Fruit fly (Drosophila melanogaster) whole organism, prepupa: ENCODE results near the gene CG43450.

Experiments used
- Blimp-1 ChIP-seq: fragments of 200-800 bp; sonication (Bioruptor generic); optimal IDR thresholded peaks from 3 replicates; lab custom pipeline; 2017; ENCODE audit warnings: missing biosample characterization, missing genetic modification characterization, mild to moderate bottlenecking, moderate library complexity, missing genetic modification reagents
- CG10669 ChIP-seq: fragments of 200-800 bp; sonication (Bioruptor generic); optimal IDR thresholded peaks from 3 replicates; lab custom pipeline; 2018; ENCODE audit warnings: missing biosample characterization, mild to moderate bottlenecking, missing genetic modification characterization, moderate library complexity
- CG11762 ChIP-seq: fragments of 200-800 bp; sonication (Bioruptor generic); optimal IDR thresholded peaks from 3 replicates; lab custom pipeline; 2016; ENCODE audit warnings: missing biosample characterization, missing genetic modification characterization; ENCODE audit not compliant: insufficient read depth
- CG15336 ChIP-seq: fragments of 200-800 bp; sonication (Bioruptor generic); IDR thresholded peaks from 2 replicates; pipeline ENCODE4 v1.3.6; 2022; ENCODE audit warnings: missing biosample characterization, missing genetic modification characterization
- CG3032 ChIP-seq: fragments of 200-800 bp; optimal IDR thresholded peaks from 2 replicates; lab custom pipeline; 2019; ENCODE audit warnings: missing biosample characterization, mild to moderate bottlenecking, missing genetic modification characterization, moderate library complexity
- CG34406 ChIP-seq: fragments of 200-800 bp; sonication (Bioruptor generic); optimal IDR thresholded peaks from 3 replicates; lab custom pipeline; 2016; ENCODE audit warnings: missing biosample characterization, missing genetic modification characterization
- CG3919 ChIP-seq: fragments of 200-800 bp; sonication (Bioruptor generic); optimal IDR thresholded peaks from 3 replicates; lab custom pipeline; 2016; ENCODE audit warnings: missing biosample characterization, missing genetic modification characterization
- CG6276 ChIP-seq: fragments of 200-800 bp; sonication (Bioruptor generic); optimal IDR thresholded peaks from 2 replicates; lab custom pipeline; 2017; ENCODE audit warnings: missing biosample characterization, mild to moderate bottlenecking, missing genetic modification characterization
- CG8632 ChIP-seq: fragments of 200-800 bp; sonication (Bioruptor generic); optimal IDR thresholded peaks from 3 replicates; lab custom pipeline; 2016; ENCODE audit warnings: missing biosample characterization, missing genetic modification characterization
- Eip78C ChIP-seq: fragments of 200-800 bp; sonication (Bioruptor generic); peaks from one replicate; lab custom pipeline; 2016; ENCODE audit warnings: missing biosample characterization, missing genetic modification characterization
- Hr39 ChIP-seq: fragments of 200-800 bp; sonication (Bioruptor generic); optimal IDR thresholded peaks from 2 replicates; lab custom pipeline; 2016; ENCODE audit warnings: missing biosample characterization, missing genetic modification characterization
- Lpt ChIP-seq: fragments of 200-800 bp; sonication (Bioruptor generic); optimal IDR thresholded peaks from 3 replicates; lab custom pipeline; 2016; ENCODE audit warnings: missing biosample characterization, missing genetic modification characterization
- Met ChIP-seq: fragments of 200-800 bp; sonication (Bioruptor generic); optimal IDR thresholded peaks from 3 replicates; lab custom pipeline; 2016; ENCODE audit warnings: missing biosample characterization, missing genetic modification characterization
- Sox102F ChIP-seq: fragments of 200-800 bp; sonication (Bioruptor generic); optimal IDR thresholded peaks from 2 replicates; lab custom pipeline; 2016; ENCODE audit warnings: missing biosample characterization, mild to moderate bottlenecking, missing genetic modification characterization
- Sox14 ChIP-seq: fragments of 200-800 bp; sonication (Bioruptor generic); optimal IDR thresholded peaks from 3 replicates; lab custom pipeline; 2016; ENCODE audit warnings: missing biosample characterization, missing genetic modification characterization
- Sox15 ChIP-seq: fragments of 200-800 bp; sonication (Bioruptor generic); optimal IDR thresholded peaks from 3 replicates; lab custom pipeline; 2016; ENCODE audit warnings: missing biosample characterization, missing genetic modification characterization
- eg ChIP-seq: fragments of 200-800 bp; sonication (Bioruptor generic); IDR thresholded peaks from 3 replicates; pipeline ENCODE4 v1.3.6; 2022; ENCODE audit warnings: missing biosample characterization, missing genetic modification characterization
- esn ChIP-seq: fragments of 200-800 bp; sonication (Bioruptor generic); optimal IDR thresholded peaks from 2 replicates; lab custom pipeline; 2016; ENCODE audit warnings: missing biosample characterization, mild to moderate bottlenecking, missing genetic modification characterization, moderate library complexity
- fd59A ChIP-seq: fragments of 200-800 bp; sonication (Bioruptor generic); optimal IDR thresholded peaks from 2 replicates; lab custom pipeline; 2017; ENCODE audit warnings: missing biosample characterization, mild to moderate bottlenecking, missing genetic modification characterization, missing genetic modification reagents
- fd85E ChIP-seq: fragments of 200-800 bp; sonication (Bioruptor generic); optimal IDR thresholded peaks from 3 replicates; lab custom pipeline; 2016; ENCODE audit warnings: missing biosample characterization, missing genetic modification characterization
- fkh ChIP-seq: fragments of 200-800 bp; sonication (Bioruptor generic); optimal IDR thresholded peaks from 3 replicates; lab custom pipeline; 2017; ENCODE audit warnings: missing biosample characterization, mild to moderate bottlenecking, missing genetic modification characterization, moderate library complexity
- net ChIP-seq: fragments of 200-800 bp; sonication (Bioruptor generic); optimal IDR thresholded peaks from 3 replicates; lab custom pipeline; 2016; ENCODE audit warnings: missing biosample characterization, missing genetic modification characterization
- spab ChIP-seq: fragments of 200-800 bp; sonication (Bioruptor generic); optimal IDR thresholded peaks from 2 replicates; lab custom pipeline; 2017; ENCODE audit warnings: missing biosample characterization, mild to moderate bottlenecking, missing genetic modification characterization, missing genetic modification reagents
- svp ChIP-seq: fragments of 200-800 bp; sonication (Bioruptor generic); peaks from one replicate; lab custom pipeline; 2016; ENCODE audit warnings: missing biosample characterization, missing genetic modification characterization
- topi ChIP-seq: fragments of 200-800 bp; sonication (Bioruptor generic); optimal IDR thresholded peaks from 3 replicates; lab custom pipeline; 2016; ENCODE audit warnings: missing biosample characterization, missing genetic modification characterization
- vri ChIP-seq: fragments of 200-800 bp; sonication (Bioruptor generic); optimal IDR thresholded peaks from 3 replicates; lab custom pipeline; 2016; ENCODE audit warnings: missing biosample characterization, mild to moderate bottlenecking, missing genetic modification characterization

The CG43450 gene

dm6 chr3R:12239166-12239565 is 44.1 kb downstream of the CG43450 start, which contains the start of gene Cyp313a3:
Cyp313a3 (minus strand) TSS chr3R:12239266.
- TF ChIP-seq spab (GFP tag; lab: Kevin White, UChicago): no peak
- TF ChIP-seq Sox14 (GFP tag; lab: Kevin White, UChicago): no peak
- no peak for TF ChIP-seq Sox15 (GFP tag; lab: Kevin White, UChicago)
- no peak for TF ChIP-seq svp
- TF ChIP-seq CG34406 (GFP tag; lab: Kevin White, UChicago): no peak
- TF ChIP-seq CG15336 (GFP tag; lab: Robert Waterston, UW): no peak
- TF ChIP-seq fd85E (GFP tag; lab: Kevin White, UChicago): no peak
- no peak for TF ChIP-seq vri (GFP tag; lab: Kevin White, UChicago)
- no peak for TF ChIP-seq Lpt
- no peak for TF ChIP-seq Sox102F (GFP tag; lab: Kevin White, UChicago)
- TF ChIP-seq CG10669 (GFP tag; lab: Kevin White, UChicago): no peak
- no peak for TF ChIP-seq Met (GFP tag; lab: Kevin White, UChicago)
- TF ChIP-seq CG8632 (GFP tag; lab: Kevin White, UChicago): no peak
- TF ChIP-seq Hr39 (GFP tag; lab: Kevin White, UChicago): no peak

dm6 chr3R:12244468-12245060 is 49.5 kb downstream of the CG43450 start:
- TF ChIP-seq CG3032 (tag; lab: Kevin White, UChicago) (no peak), eg (GFP tag; lab: Robert Waterston, UW) (peak; percentile 51; the same call in 1 of the 3 replicates), CG3919 (GFP tag; lab: Kevin White, UChicago) (peak; percentile 14), CG6276 (GFP tag; lab: Kevin White, UChicago) (peak; percentile 27), Blimp-1 (GFP tag; lab: Kevin White, UChicago) (no peak), CG11762 (GFP tag; lab: Kevin White, UChicago) (no peak), topi (peak; percentile 4), svp (peak; percentile 99), net (GFP tag; lab: Kevin White, UChicago) (peak; percentile 15), fd59A (no peak), CG15336 (GFP tag; lab: Robert Waterston, UW) (no peak), Eip78C (GFP tag; lab: Kevin White, UChicago) (no peak), esn (GFP tag; lab: Kevin White, UChicago) (no peak), fkh (GFP tag; lab: Kevin White, UChicago) (peak; percentile 78)
